Worm (Caenorhabditis elegans) whole organism, young adult: Measurements from ENCODE around the gene mrpl-22.

Experiments
- F55B11.4 ChIP-seq: sonication (generic microtip); optimal IDR thresholded peaks from 2 replicates; lab custom pipeline; 2016; ENCODE audit warnings: missing compliant biosample characterization, missing genetic modification characterization, borderline replicate concordance; ENCODE audit not compliant: insufficient read depth
- T07F8.4 ChIP-seq: sonication (generic microtip); optimal IDR thresholded peaks from 2 replicates; lab custom pipeline; 2016; ENCODE audit warnings: mild to moderate bottlenecking, missing genetic modification characterization, moderate library complexity, missing compliant biosample characterization
- ama-1 ChIP-seq, 3 experiments: fragments of 150-350 bp in 1 of 3; sonication (generic microtip) in 2 of 3; optimal IDR thresholded peaks; 2 replicates each; lab custom pipeline; 2014 to 2018; ENCODE audit warnings: missing biosample characterization in 2 of 3, missing genetic modification characterization in 2 of 3, missing genetic modification reagents in 2 of 3
- aptf-2 ChIP-seq: fragments of 200-800 bp; sonication (Bioruptor generic); conservative IDR thresholded peaks from 2 replicates; pipeline ENCODE4 v1.3.6; 2022; ENCODE audit warnings: missing genetic modification reagents, missing genetic modification characterization, missing compliant biosample characterization
- attf-5 ChIP-seq: fragments of 200-800 bp; sonication (Bioruptor generic); optimal IDR thresholded peaks from 2 replicates; lab custom pipeline; 2018; ENCODE audit warnings: mild to moderate bottlenecking, missing genetic modification characterization, missing compliant biosample characterization
- ceh-40 ChIP-seq: fragments of 200-800 bp; sonication (Bioruptor generic); IDR thresholded peaks from 2 replicates; pipeline ENCODE4 v1.3.6; 2022; ENCODE audit warnings: missing genetic modification characterization, missing compliant biosample characterization
- let-526 ChIP-seq: fragments of 200-800 bp; sonication (Bioruptor generic); IDR thresholded peaks from 2 replicates; pipeline ENCODE4 v1.3.6; 2022; ENCODE audit warnings: missing genetic modification reagents, missing genetic modification characterization, missing compliant biosample characterization
- nfya-1 ChIP-seq: sonication (generic microtip); optimal IDR thresholded peaks from 2 replicates; lab custom pipeline; 2017; ENCODE audit warnings: antibody characterized with exemption, missing compliant biosample characterization, missing genetic modification characterization, borderline replicate concordance; ENCODE audit not compliant: insufficient read depth
- nfyb-1 ChIP-seq: fragments of 200-800 bp; sonication (Bioruptor generic); IDR thresholded peaks from 2 replicates; pipeline ENCODE4 v1.3.6; 2022; ENCODE audit warnings: missing genetic modification reagents, missing genetic modification characterization, missing compliant biosample characterization
- nhr-80 ChIP-seq: sonication (generic microtip); optimal IDR thresholded peaks from 2 replicates; lab custom pipeline; 2016; ENCODE audit warnings: missing genetic modification characterization, missing compliant biosample characterization
- rpc-1 ChIP-seq, 2 experiments: fragments of 150-350 bp in 1 of 2; sonication (generic microtip) in 1 of 2; optimal IDR thresholded peaks; 2 replicates each; lab custom pipeline; 2014 to 2018; ENCODE audit warnings: missing biosample characterization in 1 of 2, missing genetic modification characterization in 1 of 2, missing genetic modification reagents in 1 of 2, missing genotype in 1 of 2
- snpc-1.1 ChIP-seq: sonication (generic microtip); optimal IDR thresholded peaks from 2 replicates; lab custom pipeline; 2017; ENCODE audit warnings: missing genetic modification characterization, mild to moderate bottlenecking, missing compliant biosample characterization, antibody characterized with exemption, moderate library complexity, missing genotype, missing genetic modification reagents; ENCODE audit not compliant: insufficient read depth
- sptf-2 ChIP-seq: fragments of 200-800 bp; sonication (Bioruptor generic); optimal IDR thresholded peaks from 2 replicates; lab custom pipeline; 2018; ENCODE audit warnings: mild to moderate bottlenecking, missing genetic modification characterization, missing compliant biosample characterization
- ztf-28 ChIP-seq: fragments of 200-800 bp; sonication (Bioruptor generic); IDR thresholded peaks from 2 replicates; pipeline ENCODE4 v1.3.6; 2022; ENCODE audit warnings: missing genetic modification reagents, missing genetic modification characterization, missing compliant biosample characterization

DNA sequence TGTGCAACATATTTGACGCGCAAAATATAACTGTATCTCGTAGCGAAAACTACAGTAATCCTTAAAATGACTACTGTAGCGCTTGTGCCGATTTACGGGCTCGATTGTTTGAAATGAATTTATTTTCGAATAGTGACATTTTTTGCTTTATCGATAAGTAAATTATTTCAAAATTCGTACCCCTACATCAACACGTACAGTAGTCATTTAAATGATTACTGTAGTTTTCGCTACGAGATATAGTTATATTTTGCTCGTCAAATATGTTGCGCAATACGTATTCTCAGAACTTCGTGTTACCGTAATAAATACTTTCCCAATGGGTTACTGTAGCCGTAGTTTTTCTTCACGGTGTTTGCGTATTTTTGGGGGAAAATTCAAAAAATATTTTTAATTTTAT, 37.6 kb downstream of the mrpl-22 start:
- TF ChIP-seq T07F8.4 (tag; lab: Kevin White, UChicago) (no peak), ztf-28 (GFP tag; lab: Robert Waterston, UW) (no peak), F55B11.4 (tag; lab: Kevin White, UChicago) (no peak), nhr-80 (tag; lab: Kevin White, UChicago) (no peak), ama-1 (optimal IDR thresholded peaks at IDR 0.05; lab: Kevin White, UChicago) (no peak), ama-1 (GFP tag; optimal IDR thresholded peaks at IDR 0.05; lab: Kevin White, UChicago) (no peak), ceh-40 (GFP tag; lab: Robert Waterston, UW) (no peak), attf-5 (no peak), sptf-2 (no peak), nfyb-1 (GFP tag; lab: Robert Waterston, UW) (no peak), nfya-1 (tag; lab: Kevin White, UChicago) (no peak), let-526 (GFP tag; lab: Robert Waterston, UW) (no peak), snpc-1.1 (no peak), rpc-1 (optimal IDR thresholded peaks at IDR 0.05; lab: Kevin White, UChicago) (no peak), rpc-1 (tag; optimal IDR thresholded peaks at IDR 0.05; lab: Kevin White, UChicago) (no peak), aptf-2 (GFP tag; lab: Robert Waterston, UW) (no peak)
